Fruit fly (Drosophila melanogaster) whole organism, embryonic: Measurements from ENCODE around the gene temp.
A peak's percentile ranks its signal among the peaks of the same experiment; 100 is the strongest.

Experiments used
- ATbp ChIP-seq: fragments of 200-800 bp; sonication (Bioruptor generic); optimal IDR thresholded peaks from 2 replicates; lab custom pipeline; 2017; ENCODE audit warnings: missing biosample characterization, mild to moderate bottlenecking, missing genetic modification characterization, missing genetic modification reagents
- Awh ChIP-seq: fragments of 200-800 bp; sonication (Bioruptor generic); IDR thresholded peaks from 2 replicates; pipeline ENCODE4, ENCODE4 v1.3.6; 2022; ENCODE audit warnings: missing biosample characterization, missing genetic modification characterization
- CG11247 ChIP-seq: fragments of 200-800 bp; sonication (Bioruptor generic); IDR thresholded peaks from 2 replicates; pipeline ENCODE4 v1.3.6; 2022; ENCODE audit warnings: missing biosample characterization, missing genetic modification characterization
- CG11696 ChIP-seq: fragments of 200-800 bp; sonication (Bioruptor generic); IDR thresholded peaks from 2 replicates; pipeline ENCODE4 v1.3.6; 2022; ENCODE audit warnings: missing biosample characterization, missing genetic modification characterization
- CG12071 ChIP-seq: fragments of 200-800 bp; sonication (Bioruptor generic); optimal IDR thresholded peaks from 3 replicates; lab custom pipeline; 2018; ENCODE audit warnings: missing biosample characterization, mild to moderate bottlenecking, missing genetic modification characterization
- CG12769 ChIP-seq: fragments of 200-800 bp; sonication (Bioruptor generic); optimal IDR thresholded peaks from 2 replicates; lab custom pipeline; 2019; ENCODE audit warnings: missing biosample characterization, mild to moderate bottlenecking, missing genetic modification characterization, moderate library complexity
- CG15479 ChIP-seq: fragments of 200-800 bp; sonication (Bioruptor generic); optimal IDR thresholded peaks from 3 replicates; lab custom pipeline; 2019; ENCODE audit warnings: missing biosample characterization, mild to moderate bottlenecking, missing genetic modification characterization, moderate library complexity
- CG17186 ChIP-seq: fragments of 200-800 bp; sonication (Bioruptor generic); optimal IDR thresholded peaks from 3 replicates; lab custom pipeline; 2017; ENCODE audit warnings: missing biosample characterization, missing genetic modification reagents, missing genetic modification characterization
- CG17359 ChIP-seq: fragments of 200-800 bp; sonication (Bioruptor generic); optimal IDR thresholded peaks from 3 replicates; lab custom pipeline; 2018; ENCODE audit warnings: missing biosample characterization, mild to moderate bottlenecking, missing genetic modification characterization, moderate library complexity
- CG17802 ChIP-seq: fragments of 200-800 bp; sonication (Bioruptor generic); optimal IDR thresholded peaks from 2 replicates; lab custom pipeline; 2018; ENCODE audit warnings: missing biosample characterization, mild to moderate bottlenecking, missing genetic modification characterization, moderate library complexity
- CG17829 ChIP-seq: fragments of 200-800 bp; optimal IDR thresholded peaks from 2 replicates; lab custom pipeline; 2019; ENCODE audit warnings: missing biosample characterization, mild to moderate bottlenecking, missing genetic modification characterization, moderate library complexity
- CG1792 ChIP-seq: fragments of 200-800 bp; sonication (Bioruptor generic); optimal IDR thresholded peaks from 2 replicates; lab custom pipeline; 2016; ENCODE audit warnings: missing biosample characterization, missing genetic modification characterization
- CG18011 ChIP-seq: fragments of 200-800 bp; sonication (Bioruptor generic); optimal IDR thresholded peaks from 2 replicates; lab custom pipeline; 2017; ENCODE audit warnings: missing biosample characterization, missing genetic modification characterization, mild to moderate bottlenecking, moderate library complexity, missing genotype
- CG2120 ChIP-seq: fragments of 200-800 bp; sonication (Bioruptor generic); optimal IDR thresholded peaks from 3 replicates; lab custom pipeline; 2016; ENCODE audit warnings: missing biosample characterization, missing genetic modification characterization
- CG31441 ChIP-seq: fragments of 200-800 bp; sonication (Bioruptor generic); IDR thresholded peaks from 2 replicates; pipeline ENCODE4 v1.3.6; 2022; ENCODE audit warnings: missing biosample characterization, missing genetic modification characterization
- CG43689 ChIP-seq: fragments of 200-800 bp; sonication (Bioruptor generic); IDR thresholded peaks from 2 replicates; pipeline ENCODE4 v1.3.6; 2022; ENCODE audit warnings: missing biosample characterization, missing genetic modification characterization
- CG5245 ChIP-seq: fragments of 200-800 bp; sonication (Bioruptor generic); optimal IDR thresholded peaks from 3 replicates; lab custom pipeline; 2016; ENCODE audit warnings: missing biosample characterization, missing genetic modification characterization
- CG6175 ChIP-seq: fragments of 200-800 bp; sonication (Bioruptor generic); IDR thresholded peaks from 3 replicates; pipeline ENCODE4 v1.3.6; 2022; ENCODE audit warnings: missing biosample characterization, missing genetic modification characterization
- CG6765 ChIP-seq: fragments of 200-800 bp; sonication (Bioruptor generic); optimal IDR thresholded peaks from 3 replicates; lab custom pipeline; 2017; ENCODE audit warnings: missing biosample characterization, mild to moderate bottlenecking, missing genetic modification characterization
- CG7839 ChIP-seq: fragments of 200-800 bp; sonication (Bioruptor generic); optimal IDR thresholded peaks from 3 replicates; lab custom pipeline; 2018; ENCODE audit warnings: missing biosample characterization, mild to moderate bottlenecking, missing genetic modification characterization, moderate library complexity
- CG7987 ChIP-seq: fragments of 200-800 bp; sonication (Bioruptor generic); optimal IDR thresholded peaks from 2 replicates; lab custom pipeline; 2018; ENCODE audit warnings: missing biosample characterization, mild to moderate bottlenecking, missing genetic modification characterization, moderate library complexity
- CG8281 ChIP-seq: fragments of 200-800 bp; sonication (Bioruptor generic); optimal IDR thresholded peaks from 2 replicates; lab custom pipeline; 2018; ENCODE audit warnings: missing biosample characterization, mild to moderate bottlenecking, missing genetic modification characterization, moderate library complexity
- CG8478 ChIP-seq: fragments of >200 bp; optimal IDR thresholded peaks from 2 replicates; lab custom pipeline; 2018
- CG8944 ChIP-seq: fragments of 200-800 bp; sonication (Bioruptor generic); optimal IDR thresholded peaks from 3 replicates; lab custom pipeline; 2016; ENCODE audit warnings: missing biosample characterization, missing genetic modification characterization
- D ChIP-seq, 2 experiments: fragments of 200-800 bp in 1 of 2; fragments of >200 bp in 1 of 2; sonication (Bioruptor generic) in 1 of 2; optimal IDR thresholded peaks; 2 replicates in 1 of 2; 3 replicates in 1 of 2; lab custom pipeline; 2017; ENCODE audit warnings: mild to moderate bottlenecking in 1 of 2, missing biosample characterization in 1 of 2, missing genetic modification characterization in 1 of 2, missing genetic modification reagents in 1 of 2
- Dad ChIP-seq: fragments of 200-800 bp; sonication (Bioruptor generic); optimal IDR thresholded peaks from 3 replicates; lab custom pipeline; 2016; ENCODE audit warnings: missing biosample characterization, missing genetic modification characterization
- H15 ChIP-seq: fragments of 200-800 bp; sonication (Bioruptor generic); IDR thresholded peaks from 3 replicates; pipeline ENCODE4 v1.3.6; 2022; ENCODE audit warnings: missing biosample characterization, missing genetic modification characterization
- Hr39 ChIP-seq: fragments of >200 bp; optimal IDR thresholded peaks from 2 replicates; lab custom pipeline; 2017
- MBD-R2 ChIP-seq: fragments of 200-800 bp; sonication (Bioruptor generic); IDR thresholded peaks from 2 replicates; pipeline ENCODE4 v1.3.6; 2022; ENCODE audit warnings: missing biosample characterization, missing genetic modification characterization
- Max ChIP-seq: fragments of 200-800 bp; sonication (Bioruptor generic); optimal IDR thresholded peaks from 2 replicates; lab custom pipeline; 2016; ENCODE audit warnings: missing biosample characterization, mild to moderate bottlenecking, missing genetic modification characterization
- Sry-δ ChIP-seq: fragments of 200-800 bp; sonication (Bioruptor generic); optimal IDR thresholded peaks from 2 replicates; lab custom pipeline; 2016; ENCODE audit warnings: missing biosample characterization, missing genetic modification characterization
- Stat92E ChIP-seq, 3 experiments: fragments of >200 bp in 2 of 3; fragments of 200-800 bp in 1 of 3; sonication (Bioruptor generic) in 1 of 3; optimal IDR thresholded peaks; 2 replicates each; lab custom pipeline; 2017 to 2019; ENCODE audit warnings: missing biosample characterization in 3 of 3, missing genetic modification characterization in 3 of 3, mild to moderate bottlenecking in 1 of 3, moderate library complexity in 1 of 3
- amos ChIP-seq: fragments of 200-800 bp; sonication (Bioruptor generic); IDR thresholded peaks from 2 replicates; pipeline ENCODE4 v1.3.6; 2022; ENCODE audit warnings: missing biosample characterization, missing genetic modification characterization; ENCODE audit not compliant: partially characterized antibody
- ara ChIP-seq: fragments of 200-800 bp; sonication (Bioruptor generic); IDR thresholded peaks from 2 replicates; pipeline ENCODE4 v1.3.6; 2022; ENCODE audit warnings: missing biosample characterization, missing genetic modification characterization
- cas ChIP-seq: fragments of 200-800 bp; sonication (Bioruptor generic); IDR thresholded peaks from 2 replicates; pipeline ENCODE4 v1.3.6; 2022; ENCODE audit warnings: missing biosample characterization, missing genetic modification characterization
- croc ChIP-seq: fragments of 200-800 bp; sonication (Bioruptor generic); conservative IDR thresholded peaks from 3 replicates; pipeline ENCODE4 v1.3.6; 2022; ENCODE audit warnings: missing biosample characterization, missing genetic modification characterization
- dmrt99B ChIP-seq: fragments of 200-800 bp; sonication (Bioruptor generic); optimal IDR thresholded peaks from 2 replicates; lab custom pipeline; 2018; ENCODE audit warnings: missing biosample characterization, mild to moderate bottlenecking, missing genetic modification characterization, moderate library complexity
- emc ChIP-seq: fragments of 200-800 bp; sonication (Bioruptor generic); optimal IDR thresholded peaks from 2 replicates; lab custom pipeline; 2016; ENCODE audit warnings: missing biosample characterization, missing genetic modification characterization
- ems ChIP-seq: fragments of 200-800 bp; sonication (Bioruptor generic); optimal IDR thresholded peaks from 3 replicates; lab custom pipeline; 2016; ENCODE audit warnings: missing biosample characterization, missing genetic modification characterization
- gce ChIP-seq: fragments of 200-800 bp; sonication (Bioruptor generic); IDR thresholded peaks from 3 replicates; pipeline ENCODE4 v1.3.6; 2022; ENCODE audit warnings: missing biosample characterization, missing genetic modification characterization
- hth ChIP-seq: fragments of >200 bp; optimal IDR thresholded peaks from 2 replicates; lab custom pipeline; 2017; ENCODE audit warnings: inconsistent platforms
- insv ChIP-seq, 2 experiments: fragments of 200-800 bp; sonication (Bioruptor generic); optimal IDR thresholded peaks; 3 replicates each; lab custom pipeline; 2016 to 2018; ENCODE audit warnings: missing biosample characterization in 2 of 2, missing genetic modification characterization in 2 of 2
- lmd ChIP-seq: fragments of 200-800 bp; sonication (Bioruptor generic); IDR thresholded peaks from 2 replicates; pipeline ENCODE4 v1.3.6; 2022; ENCODE audit warnings: missing biosample characterization, missing genetic modification characterization
- onecut ChIP-seq: fragments of 200-800 bp; sonication (Bioruptor generic); IDR thresholded peaks from 2 replicates; pipeline ENCODE4 v1.3.6; 2022; ENCODE audit warnings: missing biosample characterization, missing genetic modification characterization
- otp ChIP-seq: fragments of 200-800 bp; sonication (Bioruptor generic); IDR thresholded peaks from 3 replicates; pipeline ENCODE4, ENCODE4 v1.3.6; 2022; ENCODE audit warnings: missing biosample characterization, missing genetic modification characterization
- ro ChIP-seq: fragments of 200-800 bp; sonication (Bioruptor generic); IDR thresholded peaks from 2 replicates; pipeline ENCODE4 v1.3.6; 2022; ENCODE audit warnings: missing biosample characterization, missing genetic modification characterization
- scrt ChIP-seq: fragments of 200-800 bp; sonication (Bioruptor generic); optimal IDR thresholded peaks from 2 replicates; lab custom pipeline; 2018; ENCODE audit warnings: missing biosample characterization, mild to moderate bottlenecking, missing genetic modification characterization, moderate library complexity
- sim ChIP-seq: fragments of 200-800 bp; sonication (Bioruptor generic); IDR thresholded peaks from 2 replicates; pipeline ENCODE4 v1.3.6; 2022; ENCODE audit warnings: missing biosample characterization, missing genetic modification characterization
- sob ChIP-seq: fragments of 200-800 bp; sonication (Bioruptor generic); IDR thresholded peaks from 2 replicates; pipeline ENCODE4 v1.3.6; 2022; ENCODE audit warnings: missing biosample characterization, missing genetic modification characterization
- wdn ChIP-seq: fragments of 200-800 bp; sonication (Bioruptor generic); IDR thresholded peaks from 2 replicates; pipeline ENCODE4 v1.3.6; 2022; ENCODE audit warnings: missing biosample characterization, missing genetic modification characterization

Gene temp

dm6 chrX:2222181-2222790 lies 40.0 kb downstream of the temp start, which contains the start of gene Vinc (continued):
- TF ChIP-seq croc (peak; percentile 75), otp (GFP tag; lab: Robert Waterston, UW) (peak; percentile 64; the same call in 2 of the 3 replicates), CG17802 (tag; lab: Kevin White, UChicago) (peak; percentile 68), CG8478 (lab: Kevin White, UChicago) (no peak), dmrt99B (tag; lab: Kevin White, UChicago) (peak; percentile 80), H15 (GFP tag; lab: Robert Waterston, UW) (peak; percentile 68; the same call in 2 of the 3 replicates), CG43689 (no peak), CG7839 (tag; lab: Kevin White, UChicago) (peak; percentile 93), cas (peak; percentile 68; the same call in 1 of the 2 replicates), ro (GFP tag; lab: Robert Waterston, UW) (peak; percentile 39; the same call in 1 of the 2 replicates), gce (GFP tag; lab: Robert Waterston, UW) (peak; percentile 57; the same call in 1 of the 3 replicates), CG12769 (tag; lab: Kevin White, UChicago) (no peak), lmd (GFP tag; lab: Robert Waterston, UW) (peak; percentile 85), wdn (GFP tag; lab: Robert Waterston, UW) (peak; percentile 69; the same call in 1 of the 2 replicates), Sry-δ (GFP tag; lab: Kevin White, UChicago) (peak; percentile 55), CG6175 (GFP tag; lab: Robert Waterston, UW) (peak; percentile 77), CG1792 (GFP tag; lab: Kevin White, UChicago) (peak; percentile 65), sob (GFP tag; lab: Robert Waterston, UW) (peak; percentile 82), CG15479 (GFP tag; lab: Kevin White, UChicago) (no peak), CG12071 (peak; percentile 78), CG31441 (GFP tag; lab: Robert Waterston, UW) (peak; percentile 86), MBD-R2 (GFP tag; lab: Robert Waterston, UW) (peak; percentile 64; the same call in 1 of the 2 replicates), CG18011 (GFP tag; lab: Kevin White, UChicago) (peak; percentile 53), ATbp (GFP tag; lab: Kevin White, UChicago) (peak; percentile 52), CG11247 (peak; percentile 82), ara (GFP tag; lab: Robert Waterston, UW) (no peak), CG8281 (tag; lab: Kevin White, UChicago) (peak; percentile 77), Dad (GFP tag; lab: Kevin White, UChicago) (peak; percentile 85), insv (GFP tag; optimal IDR thresholded peaks at IDR 0.05; lab: Kevin White, UChicago) (no peak), CG7987 (GFP tag; lab: Kevin White, UChicago) (peak; percentile 73), CG5245 (peak; percentile 67), ems (GFP tag; lab: Kevin White, UChicago) (peak; percentile 84), CG8944 (GFP tag; lab: Kevin White, UChicago) (peak; percentile 57), amos (GFP tag; lab: Robert Waterston, UW) (peak; percentile 55; the same call in 1 of the 2 replicates), CG11696 (GFP tag; lab: Robert Waterston, UW) (0 out of 2 replicates have a peak, but pooled peaks have one; percentile 16), hth (lab: Kevin White, UChicago) (no peak), sim (GFP tag; lab: Robert Waterston, UW) (no peak; the same call in 1 of the 2 replicates), Max (GFP tag; lab: Kevin White, UChicago) (peak; percentile 81), D (optimal IDR thresholded peaks at IDR 0.05; lab: Kevin White, UChicago) (no peak), D (GFP tag; optimal IDR thresholded peaks at IDR 0.05; lab: Kevin White, UChicago) (peak; percentile 82), onecut (GFP tag; lab: Robert Waterston, UW) (peak; percentile 82), Stat92E (GFP tag; optimal IDR thresholded peaks at IDR 0.05; lab: Kevin White, UChicago) (peak in 1 of 3 experiments; percentile 42), CG6765 (peak; percentile 88), emc (GFP tag; lab: Kevin White, UChicago) (peak; percentile 70), CG17359 (tag; lab: Kevin White, UChicago) (peak; percentile 90), scrt (GFP tag; lab: Kevin White, UChicago) (peak; percentile 87), CG2120 (peak; percentile 85), CG17829 (tag; lab: Kevin White, UChicago) (peak; percentile 89), Awh (GFP tag; lab: Robert Waterston, UW) (peak; percentile 52; the same call in 1 of the 2 replicates), CG17186 (peak; percentile 7), Hr39 (lab: Kevin White, UChicago) (no peak)
